Fruit fly (Drosophila melanogaster) whole organism, embryonic: ENCODE data around the gene Kah.

Experiments used
- Abd-B ChIP-seq: fragments of 200-800 bp; sonication (Bioruptor generic); optimal IDR thresholded peaks from 2 replicates; lab custom pipeline; 2018; ENCODE audit warnings: missing biosample characterization, mild to moderate bottlenecking, missing genetic modification characterization, moderate library complexity
- Awh ChIP-seq: fragments of 200-800 bp; sonication (Bioruptor generic); IDR thresholded peaks from 2 replicates; pipeline ENCODE4, ENCODE4 v1.3.6; 2022; ENCODE audit warnings: missing biosample characterization, missing genetic modification characterization
- Bgb ChIP-seq: fragments of 200-800 bp; sonication (Bioruptor generic); IDR thresholded peaks from 2 replicates; pipeline ENCODE4 v1.3.6; 2022; ENCODE audit warnings: missing biosample characterization, missing genetic modification characterization; ENCODE audit not compliant: partially characterized antibody
- Bteb2 ChIP-seq: fragments of 200-800 bp; sonication (Bioruptor generic); optimal IDR thresholded peaks from 2 replicates; lab custom pipeline; 2016; ENCODE audit warnings: missing biosample characterization, missing genetic modification characterization
- CG11723 ChIP-seq: fragments of 200-800 bp; sonication (Bioruptor generic); optimal IDR thresholded peaks from 2 replicates; lab custom pipeline; 2017; ENCODE audit warnings: missing biosample characterization, mild to moderate bottlenecking, missing genetic modification characterization
- CG1233 ChIP-seq: fragments of 200-800 bp; sonication (Bioruptor generic); optimal IDR thresholded peaks from 4 replicates; lab custom pipeline; 2018; ENCODE audit warnings: missing biosample characterization, mild to moderate bottlenecking, missing genetic modification characterization
- CG13287 ChIP-seq: fragments of 200-800 bp; sonication (Bioruptor generic); IDR thresholded peaks from 2 replicates; pipeline ENCODE4 v1.3.6; 2022; ENCODE audit warnings: missing biosample characterization, missing genetic modification characterization; ENCODE audit not compliant: partially characterized antibody
- CG14710 ChIP-seq: fragments of 200-800 bp; sonication (Bioruptor generic); optimal IDR thresholded peaks from 3 replicates; lab custom pipeline; 2019; ENCODE audit warnings: missing biosample characterization, mild to moderate bottlenecking, missing genetic modification characterization, moderate library complexity
- CG14860 ChIP-seq: fragments of 200-800 bp; sonication (Bioruptor generic); IDR thresholded peaks from 3 replicates; pipeline ENCODE4 v1.3.6; 2022; ENCODE audit warnings: missing biosample characterization, missing genetic modification characterization; ENCODE audit not compliant: partially characterized antibody
- CG16779 ChIP-seq: fragments of 200-800 bp; sonication (Bioruptor generic); IDR thresholded peaks from 2 replicates; pipeline ENCODE4 v1.3.6; 2022; ENCODE audit warnings: missing biosample characterization, missing genetic modification characterization
- CG17186 ChIP-seq: fragments of 200-800 bp; sonication (Bioruptor generic); optimal IDR thresholded peaks from 3 replicates; lab custom pipeline; 2017; ENCODE audit warnings: missing biosample characterization, missing genetic modification reagents, missing genetic modification characterization
- CG17359 ChIP-seq: fragments of 200-800 bp; sonication (Bioruptor generic); optimal IDR thresholded peaks from 3 replicates; lab custom pipeline; 2018; ENCODE audit warnings: missing biosample characterization, mild to moderate bottlenecking, missing genetic modification characterization, moderate library complexity
- CG30431 ChIP-seq: fragments of 200-800 bp; sonication (Bioruptor generic); optimal IDR thresholded peaks from 2 replicates; lab custom pipeline; 2017; ENCODE audit warnings: missing biosample characterization, missing genetic modification characterization
- CG31365 ChIP-seq: fragments of 200-800 bp; sonication (Bioruptor generic); optimal IDR thresholded peaks from 2 replicates; lab custom pipeline; 2018; ENCODE audit warnings: missing biosample characterization, mild to moderate bottlenecking, missing genetic modification characterization
- CG31388 ChIP-seq: fragments of 200-800 bp; sonication (Bioruptor generic); optimal IDR thresholded peaks from 2 replicates; lab custom pipeline; 2016; ENCODE audit warnings: missing biosample characterization, missing genetic modification characterization
- CG33213 ChIP-seq: fragments of 200-800 bp; sonication (Bioruptor generic); optimal IDR thresholded peaks from 3 replicates; lab custom pipeline; 2016; ENCODE audit warnings: missing biosample characterization, missing genetic modification characterization
- CG43689 ChIP-seq: fragments of 200-800 bp; sonication (Bioruptor generic); IDR thresholded peaks from 2 replicates; pipeline ENCODE4 v1.3.6; 2022; ENCODE audit warnings: missing biosample characterization, missing genetic modification characterization
- CG6689 ChIP-seq: fragments of 200-800 bp; sonication (Bioruptor generic); IDR thresholded peaks from 2 replicates; pipeline ENCODE4 v1.3.6; 2022; ENCODE audit warnings: missing biosample characterization, missing genetic modification characterization
- CG9609 ChIP-seq: fragments of 200-800 bp; sonication (Bioruptor generic); optimal IDR thresholded peaks from 3 replicates; lab custom pipeline; 2016; ENCODE audit warnings: missing biosample characterization, missing genetic modification characterization
- Drgx ChIP-seq: fragments of 200-800 bp; sonication (Bioruptor generic); IDR thresholded peaks from 2 replicates; pipeline ENCODE4 v1.3.6; 2022; ENCODE audit warnings: missing biosample characterization, missing genetic modification characterization
- Ets97D ChIP-seq: fragments of 200-800 bp; sonication (Bioruptor generic); optimal IDR thresholded peaks from 3 replicates; lab custom pipeline; 2016; ENCODE audit warnings: missing biosample characterization, missing genetic modification characterization
- HmgD ChIP-seq: fragments of 200-800 bp; sonication (Bioruptor generic); optimal IDR thresholded peaks from 3 replicates; lab custom pipeline; 2016; ENCODE audit warnings: missing biosample characterization, missing genetic modification characterization
- NC2β ChIP-seq: fragments of 200-800 bp; sonication (Bioruptor generic); optimal IDR thresholded peaks from 2 replicates; lab custom pipeline; 2016; ENCODE audit warnings: missing biosample characterization, missing genetic modification characterization
- Oli ChIP-seq: fragments of 200-800 bp; sonication (Bioruptor generic); optimal IDR thresholded peaks from 2 replicates; lab custom pipeline; 2018; ENCODE audit warnings: missing biosample characterization, mild to moderate bottlenecking, missing genetic modification characterization, moderate library complexity
- PHDP ChIP-seq: fragments of 200-800 bp; sonication (Bioruptor generic); optimal IDR thresholded peaks from 3 replicates; lab custom pipeline; 2018; ENCODE audit warnings: missing biosample characterization, mild to moderate bottlenecking, missing genetic modification characterization, moderate library complexity
- Trl ChIP-seq, 3 experiments: fragments of >200 bp in 2 of 3; fragments of 200-800 bp in 1 of 3; sonication (Bioruptor generic) in 1 of 3; optimal IDR thresholded peaks; 2 replicates in 1 of 3; 3 replicates in 2 of 3; lab custom pipeline; 2016 to 2017; ENCODE audit warnings: missing biosample characterization in 1 of 3, missing genetic modification characterization in 1 of 3
- Usf ChIP-seq: fragments of 200-800 bp; sonication (Bioruptor generic); optimal IDR thresholded peaks from 2 replicates; lab custom pipeline; 2017; ENCODE audit warnings: missing genotype, missing biosample characterization, missing genetic modification characterization
- Xbp1 ChIP-seq: fragments of 200-800 bp; sonication (Bioruptor generic); optimal IDR thresholded peaks from 3 replicates; lab custom pipeline; 2016; ENCODE audit warnings: missing biosample characterization, mild to moderate bottlenecking, missing genetic modification characterization
- cad ChIP-seq: fragments of >200 bp; optimal IDR thresholded peaks from 2 replicates; lab custom pipeline; 2017; ENCODE audit warnings: missing biosample characterization, missing genetic modification characterization
- cas ChIP-seq: fragments of 200-800 bp; sonication (Bioruptor generic); IDR thresholded peaks from 2 replicates; pipeline ENCODE4 v1.3.6; 2022; ENCODE audit warnings: missing biosample characterization, missing genetic modification characterization
- croc ChIP-seq: fragments of 200-800 bp; sonication (Bioruptor generic); conservative IDR thresholded peaks from 3 replicates; pipeline ENCODE4 v1.3.6; 2022; ENCODE audit warnings: missing biosample characterization, missing genetic modification characterization
- dan ChIP-seq: fragments of 200-800 bp; sonication (Bioruptor generic); IDR thresholded peaks from 2 replicates; pipeline ENCODE4 v1.3.6; 2022; ENCODE audit warnings: missing biosample characterization, missing genetic modification characterization
- dm ChIP-seq: fragments of 200-800 bp; sonication (Bioruptor generic); optimal IDR thresholded peaks from 3 replicates; lab custom pipeline; 2016; ENCODE audit warnings: missing biosample characterization, missing genetic modification characterization
- ems ChIP-seq: fragments of 200-800 bp; sonication (Bioruptor generic); optimal IDR thresholded peaks from 3 replicates; lab custom pipeline; 2016; ENCODE audit warnings: missing biosample characterization, missing genetic modification characterization
- eve ChIP-seq, 2 experiments: fragments of >200 bp; optimal IDR thresholded peaks; 2 replicates each; lab custom pipeline; 2017; ENCODE audit warnings: missing biosample characterization in 2 of 2, missing genetic modification characterization in 2 of 2
- fu2 ChIP-seq: fragments of 200-800 bp; sonication (Bioruptor generic); optimal IDR thresholded peaks from 2 replicates; lab custom pipeline; 2016; ENCODE audit warnings: missing biosample characterization, missing genetic modification characterization
- gro ChIP-seq: fragments of 200-800 bp; sonication (Bioruptor generic); optimal IDR thresholded peaks from 2 replicates; lab custom pipeline; 2016; ENCODE audit warnings: missing biosample characterization, missing genetic modification characterization
- hbn ChIP-seq: fragments of 200-800 bp; sonication (Bioruptor generic); IDR thresholded peaks from 2 replicates; pipeline ENCODE4 v1.3.6; 2022; ENCODE audit warnings: missing biosample characterization, missing genetic modification characterization; ENCODE audit not compliant: partially characterized antibody
- her ChIP-seq: fragments of 200-800 bp; sonication (Bioruptor generic); optimal IDR thresholded peaks from 2 replicates; lab custom pipeline; 2016; ENCODE audit warnings: missing biosample characterization, missing genetic modification characterization
- kah ChIP-seq: fragments of 200-800 bp; sonication (Bioruptor generic); optimal IDR thresholded peaks from 2 replicates; lab custom pipeline; 2018; ENCODE audit warnings: missing biosample characterization, mild to moderate bottlenecking, missing genetic modification characterization
- luna ChIP-seq: fragments of 200-800 bp; sonication (Bioruptor generic); optimal IDR thresholded peaks from 2 replicates; lab custom pipeline; 2016; ENCODE audit warnings: missing biosample characterization, missing genetic modification characterization
- mam ChIP-seq: fragments of 200-800 bp; sonication (Bioruptor generic); optimal IDR thresholded peaks from 3 replicates; lab custom pipeline; 2016; ENCODE audit warnings: missing biosample characterization, missing genetic modification characterization
- onecut ChIP-seq: fragments of 200-800 bp; sonication (Bioruptor generic); IDR thresholded peaks from 2 replicates; pipeline ENCODE4 v1.3.6; 2022; ENCODE audit warnings: missing biosample characterization, missing genetic modification characterization
- ranshi ChIP-seq: fragments of 200-800 bp; sonication (Bioruptor generic); IDR thresholded peaks from 2 replicates; pipeline ENCODE4 v1.3.6; 2022; ENCODE audit warnings: missing biosample characterization, missing genetic modification characterization
- seq ChIP-seq: fragments of 200-800 bp; sonication (Bioruptor generic); IDR thresholded peaks from 2 replicates; pipeline ENCODE4 v1.3.6; 2022; ENCODE audit warnings: missing biosample characterization, missing genetic modification characterization
- sug ChIP-seq: fragments of 200-800 bp; optimal IDR thresholded peaks from 2 replicates; lab custom pipeline; 2019; ENCODE audit warnings: missing biosample characterization, mild to moderate bottlenecking, missing genetic modification characterization, moderate library complexity
- tio ChIP-seq: fragments of 200-800 bp; sonication (Bioruptor generic); optimal IDR thresholded peaks from 2 replicates; lab custom pipeline; 2017; ENCODE audit warnings: missing biosample characterization, missing genetic modification characterization, inconsistent platforms
- toy ChIP-seq: fragments of 200-800 bp; sonication (Bioruptor generic); IDR thresholded peaks from 2 replicates; pipeline ENCODE4 v1.3.6; 2022; ENCODE audit warnings: missing biosample characterization, missing genetic modification characterization

Gene Kah

DNA sequence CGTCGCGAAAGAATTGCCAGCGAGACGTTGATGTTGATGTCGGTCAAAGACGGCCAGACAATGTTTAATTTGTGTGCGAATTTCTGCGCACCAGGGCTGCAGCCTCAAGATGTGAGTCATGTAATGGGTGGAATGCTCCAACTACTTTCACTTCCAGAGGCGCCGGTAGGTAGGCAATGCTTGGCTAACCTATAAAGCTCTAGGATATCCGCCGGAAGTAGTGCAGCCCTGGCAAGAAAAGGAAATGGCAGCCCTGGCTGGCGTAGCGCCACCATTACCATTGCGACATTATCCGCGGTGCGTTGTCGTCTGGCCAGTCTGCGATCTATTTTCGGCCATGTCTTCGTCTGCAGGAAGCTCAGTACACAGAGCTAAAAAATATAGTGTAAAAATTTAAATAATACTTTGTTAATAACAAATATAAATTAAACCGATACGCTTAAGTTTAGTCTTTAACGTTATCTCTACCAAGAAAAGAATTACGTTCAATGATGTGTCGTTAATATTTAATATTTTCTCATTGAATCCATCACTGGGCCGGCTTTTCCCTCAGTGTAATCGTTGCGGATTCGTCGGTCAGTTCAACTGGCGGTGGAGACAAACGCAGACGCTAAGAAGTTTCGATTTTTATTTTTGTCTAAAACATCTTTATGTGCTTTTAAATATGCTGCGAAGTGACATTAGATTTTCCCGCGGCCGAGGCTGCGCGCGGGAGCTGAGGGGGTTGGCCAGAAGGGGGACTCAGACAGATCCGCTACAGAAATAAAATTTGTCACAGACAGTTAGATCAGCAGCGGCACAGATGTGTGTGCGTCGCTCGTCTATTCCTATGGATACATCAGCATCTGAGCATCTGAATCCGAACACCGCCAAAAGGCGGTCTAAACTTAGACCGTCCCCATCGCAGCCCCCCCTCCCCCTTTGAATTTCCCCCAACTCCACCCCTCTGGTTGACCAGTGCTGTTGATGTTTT is 22.9 kb upstream of the Kah start (continued):
- TF ChIP-seq Drgx (GFP tag; lab: Robert Waterston, UW), result peak; percentile 91
- peak; percentile 41 for TF ChIP-seq tio (GFP tag; lab: Kevin White, UChicago)
- TF ChIP-seq dan, result no peak
- TF ChIP-seq Awh (GFP tag; lab: Robert Waterston, UW), result peak; percentile 82
- peak; percentile 68 for TF ChIP-seq CG17359 (tag; lab: Kevin White, UChicago)
- no peak for TF ChIP-seq cad (GFP tag; lab: Kevin White, UChicago)
- TF ChIP-seq HmgD, result no peak
- peak; percentile 83 for TF ChIP-seq seq (GFP tag; lab: Robert Waterston, UW)
- peak; percentile 0 for TF ChIP-seq CG31388 (GFP tag; lab: Kevin White, UChicago)
- peak; percentile 57 for TF ChIP-seq PHDP (tag; lab: Kevin White, UChicago)
- peak; percentile 57 for TF ChIP-seq CG31365
- TF ChIP-seq fu2 (GFP tag; lab: Kevin White, UChicago), result peak; percentile 51
- TF ChIP-seq mam (GFP tag; lab: Kevin White, UChicago), result peak; percentile 48
- TF ChIP-seq NC2β (GFP tag; lab: Kevin White, UChicago), result peak; percentile 15
- peak; percentile 71 for TF ChIP-seq Oli (tag; lab: Kevin White, UChicago)
- peak; percentile 41 for TF ChIP-seq CG33213 (GFP tag; lab: Kevin White, UChicago)
- TF ChIP-seq CG6689 (GFP tag; lab: Robert Waterston, UW), result peak; percentile 73
- TF ChIP-seq CG14860, result no peak
- TF ChIP-seq CG11723 (GFP tag; lab: Kevin White, UChicago), result peak; percentile 73
- TF ChIP-seq Ets97D, result peak; percentile 91
- TF ChIP-seq onecut (GFP tag; lab: Robert Waterston, UW), result peak; percentile 71
- peak; percentile 76; the same call in 1 of the 2 replicates for TF ChIP-seq CG16779 (GFP tag; lab: Robert Waterston, UW)
- TF ChIP-seq gro (GFP tag; lab: Kevin White, UChicago), result no peak
- peak; percentile 53 for TF ChIP-seq Usf (GFP tag; lab: Kevin White, UChicago)
- peak; percentile 60 for TF ChIP-seq Xbp1 (GFP tag; lab: Kevin White, UChicago)
- TF ChIP-seq luna, result no peak
- TF ChIP-seq sug (tag; lab: Kevin White, UChicago), result peak; percentile 72
- no peak for TF ChIP-seq Trl (optimal IDR thresholded peaks at IDR 0.05; lab: Kevin White, UChicago)
- TF ChIP-seq Trl (GFP tag; optimal IDR thresholded peaks at IDR 0.05; lab: Kevin White, UChicago), result peak; percentile 52
- TF ChIP-seq eve (GFP tag; optimal IDR thresholded peaks at IDR 0.05; lab: Kevin White, UChicago), result peak in 1 of 2 experiments; percentile 29
- TF ChIP-seq ranshi (GFP tag; lab: Robert Waterston, UW), result peak; percentile 59
- TF ChIP-seq croc, result no peak
- TF ChIP-seq dm (GFP tag; lab: Kevin White, UChicago), result peak; percentile 45
- 0 out of 2 replicates have a peak, but pooled peaks have one; percentile 32 for TF ChIP-seq CG43689 (GFP tag; lab: Robert Waterston, UW)
- peak; percentile 53; the same call in 1 of the 2 replicates for TF ChIP-seq toy (GFP tag; lab: Robert Waterston, UW)
- TF ChIP-seq Abd-B (GFP tag; lab: Kevin White, UChicago), result peak; percentile 61
- no peak for TF ChIP-seq Bgb
- TF ChIP-seq ems (GFP tag; lab: Kevin White, UChicago), result peak; percentile 42
- TF ChIP-seq Bteb2 (GFP tag; lab: Kevin White, UChicago), result no peak
- peak; percentile 66; the same call in 1 of the 2 replicates for TF ChIP-seq cas
- peak; percentile 80 for TF ChIP-seq CG1233 (GFP tag; lab: Kevin White, UChicago)
- TF ChIP-seq hbn, result no peak
- peak; percentile 73 for TF ChIP-seq kah
- peak; percentile 70 for TF ChIP-seq her (GFP tag; lab: Kevin White, UChicago)
- TF ChIP-seq CG17186 (GFP tag; lab: Kevin White, UChicago), result peak; percentile 25
- peak; percentile 45 for TF ChIP-seq CG30431
- TF ChIP-seq CG13287 (GFP tag; lab: Robert Waterston, UW), result no peak
- peak; percentile 56 for TF ChIP-seq CG9609 (GFP tag; lab: Kevin White, UChicago)
- TF ChIP-seq CG14710 (tag; lab: Kevin White, UChicago), result peak; percentile 24
